Worm (Caenorhabditis elegans) whole organism, L1 larva: Measurements from ENCODE around the gene jnk-1.
"Not testable (repeated sequence)": the region's sequence is repeated elsewhere in the genome, so short reads cannot be mapped to it uniquely, and the experiment has no call there.

Experiments used
- C04F5.9 ChIP-seq: sonication (generic microtip); optimal IDR thresholded peaks from 2 replicates; lab custom pipeline; 2016; ENCODE audit warnings: missing genetic modification characterization, missing compliant biosample characterization
- elt-3 ChIP-seq, 6 experiments: fragments of 150-350 bp in 1 of 6; sonication (generic microtip); optimal IDR thresholded peaks; 2 replicates each; lab custom pipeline; 2017 to 2018; ENCODE audit warnings: missing biosample characterization in 6 of 6, missing genetic modification characterization in 6 of 6, inconsistent platforms in 1 of 6
- fkh-10 ChIP-seq: sonication (generic microtip); optimal IDR thresholded peaks from 2 replicates; lab custom pipeline; 2017; ENCODE audit warnings: missing biosample characterization, missing genetic modification reagents, missing genetic modification characterization
- lin-13 ChIP-seq: fragments of 150-350 bp; optimal IDR thresholded peaks from 2 replicates; lab custom pipeline; 2014; ENCODE audit warnings: missing biosample characterization, missing genetic modification reagents, missing genetic modification characterization
- mab-9 ChIP-seq: fragments of 200-800 bp; sonication (Bioruptor generic); IDR thresholded peaks from 2 replicates; pipeline ENCODE4 v1.3.6; 2022; ENCODE audit warnings: missing genetic modification reagents, missing genetic modification characterization, missing compliant biosample characterization
- nhr-11 ChIP-seq: fragments of 150-350 bp; optimal IDR thresholded peaks from 2 replicates; lab custom pipeline; 2014; ENCODE audit warnings: missing biosample characterization, missing genetic modification characterization
- nhr-12 ChIP-seq: sonication (generic microtip); optimal IDR thresholded peaks from 2 replicates; lab custom pipeline; 2017; ENCODE audit warnings: missing biosample characterization, missing genetic modification characterization
- skn-1 ChIP-seq: fragments of 150-350 bp; optimal IDR thresholded peaks from 2 replicates; lab custom pipeline; 2014; ENCODE audit warnings: missing biosample characterization, missing genetic modification characterization
- sox-4 ChIP-seq: sonication (generic microtip); optimal IDR thresholded peaks from 2 replicates; lab custom pipeline; 2016; ENCODE audit warnings: missing genetic modification characterization, missing compliant biosample characterization
- ztf-11 ChIP-seq, 2 experiments: sonication (generic microtip); optimal IDR thresholded peaks; 2 replicates each; lab custom pipeline; 2016 to 2017; ENCODE audit warnings: missing genetic modification characterization in 2 of 2, missing biosample characterization in 1 of 2, missing compliant biosample characterization in 1 of 2

DNA sequence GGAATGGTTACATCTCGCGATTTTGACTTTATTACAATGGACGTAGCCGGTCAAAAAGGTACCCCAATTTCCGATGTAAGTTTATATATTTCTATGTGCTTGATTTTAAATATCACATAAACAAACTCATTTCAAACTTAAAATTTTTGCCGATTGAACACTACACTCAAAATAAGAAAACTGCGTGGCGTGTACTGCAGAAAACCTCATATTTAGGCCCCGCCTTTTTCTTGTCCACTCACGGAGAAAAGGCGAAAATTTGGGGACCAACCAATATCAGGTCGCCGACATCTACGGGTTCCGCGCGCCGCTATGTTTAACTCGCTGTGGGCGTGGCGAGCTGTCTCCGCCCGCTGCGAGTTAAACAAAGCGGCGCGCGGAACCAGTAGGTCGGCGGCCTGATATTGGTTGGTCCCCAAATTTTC lies 43.3 kb upstream of the jnk-1 start:
- TF ChIP-seq C04F5.9 (tag; lab: Kevin White, UChicago); lin-13 (GFP tag; lab: Kevin White, UChicago); skn-1; sox-4 (tag; lab: Kevin White, UChicago); nhr-12 (tag; lab: Kevin White, UChicago); nhr-11 (tag; lab: Kevin White, UChicago); ztf-11 (tag; optimal IDR thresholded peaks at IDR 0.05; lab: Kevin White, UChicago); elt-3 (tag; optimal IDR thresholded peaks at IDR 0.05; lab: Kevin White, UChicago); fkh-10 (GFP tag; lab: Kevin White, UChicago); mab-9 (GFP tag; lab: Robert Waterston, UW): not testable (repeated sequence)
